7 worm cellular contexts compared by ENCODE assay signal in genomic region chrV:4496104-4496586, ce11.
TF ChIP-seq lines count a peak whose summit lies in the region.

No protein-coding gene starts in this region.

TF ChIP-seq in whole organism, L1 larva, 84 proteins besides CTCF, POLR2A, EP300 and RAD21:
- no peak for TF ChIP-seq efl-1 (optimal IDR thresholded peaks at IDR 0.05; lab: Kevin White, UChicago)
- TF ChIP-seq efl-1 (GFP tag; optimal IDR thresholded peaks at IDR 0.05 in 1 of 2; lab: Kevin White, UChicago) = peak in 1 of 2 experiments; percentile 14
- peak; percentile 32 for TF ChIP-seq fkh-4 (tag; optimal IDR thresholded peaks at IDR 0.05; lab: Kevin White, UChicago; ENCODE audit: borderline replicate concordance)
- no peak for TF ChIP-seq fos-1 (tag; optimal IDR thresholded peaks at IDR 0.05; lab: Kevin White, UChicago)
- no peak for TF ChIP-seq lin-39 (tag; optimal IDR thresholded peaks at IDR 0.05; lab: Kevin White, UChicago)
- no peak for TF ChIP-seq ama-1 (optimal IDR thresholded peaks at IDR 0.05; lab: Kevin White, UChicago)
- no peak for TF ChIP-seq nhr-20 (tag; optimal IDR thresholded peaks at IDR 0.05; lab: Kevin White, UChicago)
- TF ChIP-seq dsc-1 (tag; optimal IDR thresholded peaks at IDR 0.05; lab: Kevin White, UChicago) = peak; percentile 65
- TF ChIP-seq fkh-10 (GFP tag; optimal IDR thresholded peaks at IDR 0.05; lab: Kevin White, UChicago) = no peak
- TF ChIP-seq grh-1 (GFP tag; IDR thresholded peaks at IDR 0.05; lab: Robert Waterston, UW) = no peak
- TF ChIP-seq sup-37 (GFP tag; optimal IDR thresholded peaks at IDR 0.05; lab: Kevin White, UChicago) = no peak
- no peak for TF ChIP-seq alr-1 (tag; optimal IDR thresholded peaks at IDR 0.05; lab: Kevin White, UChicago; ENCODE audit: borderline replicate concordance)
- no peak for TF ChIP-seq unc-130 (tag; optimal IDR thresholded peaks at IDR 0.05; lab: Kevin White, UChicago)

TF ChIP-seq in whole organism, L2 larva, 48 proteins besides CTCF, POLR2A, EP300 and RAD21:
- TF ChIP-seq mbf-1 (tag; optimal IDR thresholded peaks at IDR 0.05; lab: Kevin White, UChicago) (no peak), nhr-6 (tag; optimal IDR thresholded peaks at IDR 0.05; lab: Kevin White, UChicago) (no peak), zag-1 (tag; optimal IDR thresholded peaks at IDR 0.05; lab: Kevin White, UChicago) (no peak), peb-1 (tag; optimal IDR thresholded peaks at IDR 0.05; lab: Kevin White, UChicago) (no peak), lsy-2 (tag; optimal IDR thresholded peaks at IDR 0.05; lab: Kevin White, UChicago) (no peak), crh-2 (tag; optimal IDR thresholded peaks at IDR 0.05; lab: Kevin White, UChicago) (no peak), nhr-12 (tag; optimal IDR thresholded peaks at IDR 0.05; lab: Kevin White, UChicago) (no peak), fos-1 (tag; optimal IDR thresholded peaks at IDR 0.05; lab: Kevin White, UChicago) (peak; percentile 28)

TF ChIP-seq in whole organism, L3 larva, 47 proteins besides CTCF, POLR2A, EP300 and RAD21:
- no peak for TF ChIP-seq nhr-237 (tag; optimal IDR thresholded peaks at IDR 0.05; lab: Kevin White, UChicago)
- no peak for TF ChIP-seq pha-4 (tag; optimal IDR thresholded peaks at IDR 0.05; lab: Kevin White, UChicago)
- peak; percentile 41 for TF ChIP-seq elt-2 (tag; optimal IDR thresholded peaks at IDR 0.05; lab: Kevin White, UChicago)

TF ChIP-seq in whole organism, L4 larva, 104 proteins besides CTCF, POLR2A, EP300 and RAD21:
- no peak for TF ChIP-seq nhr-237 (tag; optimal IDR thresholded peaks at IDR 0.05; lab: Kevin White, UChicago)
- no peak for TF ChIP-seq fos-1 (tag; optimal IDR thresholded peaks at IDR 0.05; lab: Kevin White, UChicago)
- TF ChIP-seq dmd-6 (GFP tag; IDR thresholded peaks at IDR 0.05; lab: Robert Waterston, UW) = peak; percentile 40; the same call in 1 of the 2 replicates
- peak in 1 of 2 experiments; percentile 95 for TF ChIP-seq unc-62 (GFP tag; optimal IDR thresholded peaks at IDR 0.05 in 1 of 2; lab: Kevin White, UChicago)
- no peak for TF ChIP-seq unc-62 (tag; optimal IDR thresholded peaks at IDR 0.05; lab: Kevin White, UChicago)
- no peak for TF ChIP-seq zfp-2 (tag; optimal IDR thresholded peaks at IDR 0.05; lab: Kevin White, UChicago)
- peak; percentile 30 for TF ChIP-seq nhr-28 (tag; optimal IDR thresholded peaks at IDR 0.05; lab: Kevin White, UChicago)
- no peak for TF ChIP-seq aha-1 (tag; lab: Kevin White, UChicago)
- no peak for TF ChIP-seq mep-1 (tag; optimal IDR thresholded peaks at IDR 0.05; lab: Kevin White, UChicago)
- TF ChIP-seq sdz-12 (GFP tag; optimal IDR thresholded peaks at IDR 0.05; lab: Kevin White, UChicago) = no peak
- peak; percentile 9 for TF ChIP-seq dve-1 (tag; optimal IDR thresholded peaks at IDR 0.05; lab: Kevin White, UChicago; ENCODE audit: insufficient read depth)
- no peak for TF ChIP-seq zip-2 (tag; optimal IDR thresholded peaks at IDR 0.05; lab: Kevin White, UChicago)
- TF ChIP-seq lin-39 (tag; optimal IDR thresholded peaks at IDR 0.05; lab: Kevin White, UChicago) = no peak
- no peak for TF ChIP-seq ceh-62 (tag; optimal IDR thresholded peaks at IDR 0.05; lab: Kevin White, UChicago)
- TF ChIP-seq pqm-1 (tag; optimal IDR thresholded peaks at IDR 0.05; lab: Kevin White, UChicago) = peak; percentile 70

TF ChIP-seq in whole organism, early embryonic, 17 proteins besides CTCF, POLR2A, EP300 and RAD21:
- TF ChIP-seq ceh-13 (GFP tag; optimal IDR thresholded peaks at IDR 0.05; lab: Kevin White, UChicago) (no peak), ets-7 (tag; optimal IDR thresholded peaks at IDR 0.05; lab: Kevin White, UChicago) (no peak), F13C5.2 (tag; optimal IDR thresholded peaks at IDR 0.05; lab: Kevin White, UChicago) (no peak), tra-4 (tag; optimal IDR thresholded peaks at IDR 0.05; lab: Kevin White, UChicago) (no peak), ceh-36 (tag; optimal IDR thresholded peaks at IDR 0.05; lab: Kevin White, UChicago) (peak; percentile 77)

TF ChIP-seq in whole organism, mixed stage, embryonic, 35 proteins besides CTCF, POLR2A, EP300 and RAD21:
- TF ChIP-seq sem-2 (GFP tag; optimal IDR thresholded peaks at IDR 0.05; lab: Kevin White, UChicago) (no peak), ceh-83 (GFP tag; optimal IDR thresholded peaks at IDR 0.05; lab: Kevin White, UChicago) (no peak), bed-3 (GFP tag; optimal IDR thresholded peaks at IDR 0.05; lab: Kevin White, UChicago) (no peak), unc-62 (GFP tag; optimal IDR thresholded peaks at IDR 0.05; lab: Kevin White, UChicago) (peak; percentile 34), nhr-2 (tag; optimal IDR thresholded peaks at IDR 0.05; lab: Kevin White, UChicago) (peak; percentile 68), blmp-1 (tag; optimal IDR thresholded peaks at IDR 0.05; lab: Kevin White, UChicago) (no peak), drap-1 (GFP tag; optimal IDR thresholded peaks at IDR 0.05; lab: Kevin White, UChicago) (no peak), ces-1 (GFP tag; optimal IDR thresholded peaks at IDR 0.05; lab: Kevin White, UChicago) (peak; percentile 19), ham-2 (GFP tag; optimal IDR thresholded peaks at IDR 0.05; lab: Kevin White, UChicago) (no peak), elt-1 (tag; optimal IDR thresholded peaks at IDR 0.05; lab: Kevin White, UChicago; ENCODE audit: borderline replicate concordance, insufficient read depth) (no peak), snpc-4 (tag; optimal IDR thresholded peaks at IDR 0.05; lab: Kevin White, UChicago) (no peak), hlh-1 (tag; optimal IDR thresholded peaks at IDR 0.05; lab: Kevin White, UChicago) (no peak), lsy-2 (tag; optimal IDR thresholded peaks at IDR 0.05; lab: Kevin White, UChicago) (no peak), lin-13 (tag; optimal IDR thresholded peaks at IDR 0.05; lab: Kevin White, UChicago) (no peak)

TF ChIP-seq in whole organism, young adult, 124 proteins besides CTCF, POLR2A, EP300 and RAD21:
- 0 out of 2 replicates have a peak, but pooled peaks have one; percentile 7 for TF ChIP-seq ztf-25 (GFP tag; IDR thresholded peaks at IDR 0.05; lab: Robert Waterston, UW)
- peak; percentile 23 for TF ChIP-seq nhr-80 (tag; optimal IDR thresholded peaks at IDR 0.05; lab: Kevin White, UChicago)
- TF ChIP-seq snpc-1.1 (tag; optimal IDR thresholded peaks at IDR 0.05; lab: Kevin White, UChicago; ENCODE audit: insufficient read depth) = no peak
